Worm (Caenorhabditis elegans) whole organism, L4/young adult: ENCODE results near the gene W03F9.1.

ENCODE experiments used
- W03F9.2 ChIP-seq: fragments of 150-350 bp; optimal IDR thresholded peaks from 2 replicates; lab custom pipeline; 2014; ENCODE audit warnings: missing biosample characterization, missing genetic modification characterization
- dao-5 ChIP-seq: sonication (generic microtip); optimal IDR thresholded peaks from 2 replicates; lab custom pipeline; 2016; ENCODE audit warnings: missing genotype, missing genetic modification characterization, moderate library complexity, missing compliant biosample characterization

DNA sequence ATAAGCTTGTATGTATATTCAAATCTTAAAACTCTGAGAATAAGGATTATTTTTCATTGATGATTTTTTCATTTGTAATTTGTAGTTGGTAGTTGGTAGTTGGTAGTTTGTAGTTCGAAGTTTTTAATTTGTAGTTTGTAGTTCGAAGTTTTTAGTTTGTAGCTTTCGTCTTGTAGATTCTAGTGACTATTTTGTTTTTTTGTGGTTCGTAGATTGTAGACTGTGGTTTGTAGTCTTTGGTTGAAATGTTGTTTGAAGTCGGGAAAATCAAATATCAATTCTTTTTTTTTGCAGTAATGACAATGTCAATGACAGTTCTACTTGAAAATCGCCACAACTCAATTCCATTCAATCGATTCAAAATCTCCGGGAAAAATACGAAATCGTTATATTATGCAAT lies 19.2 kb upstream of the W03F9.1 start:
- no peak for TF ChIP-seq dao-5
- TF ChIP-seq W03F9.2 (tag; lab: Kevin White, UChicago), result no peak
